Worm (Caenorhabditis elegans) whole organism, L4 larva: ENCODE data around the gene R05C11.2.

Experiments used
- D1046.2 ChIP-seq: fragments of 200-800 bp; sonication (Bioruptor generic); IDR thresholded peaks from 2 replicates; pipeline ENCODE4 v1.3.6; 2022; ENCODE audit warnings: missing genetic modification characterization, missing compliant biosample characterization
- F44E2.7 ChIP-seq: fragments of 200-800 bp; sonication (Bioruptor generic); IDR thresholded peaks from 2 replicates; pipeline ENCODE4 v2.1.2; 2022; ENCODE audit warnings: missing genetic modification characterization, missing compliant biosample characterization
- T26A8.4 ChIP-seq: fragments of 200-800 bp; sonication (Bioruptor generic); IDR thresholded peaks from 2 replicates; pipeline ENCODE4 v1.3.6; 2022; ENCODE audit warnings: missing genetic modification characterization, missing compliant biosample characterization
- Y105C5A.15 ChIP-seq: fragments of 200-800 bp; sonication (Bioruptor generic); IDR thresholded peaks from 2 replicates; pipeline ENCODE4 v1.3.6; 2022; ENCODE audit warnings: missing genetic modification characterization, missing compliant biosample characterization
- Y75B8A.6 ChIP-seq: fragments of 200-800 bp; sonication (Bioruptor generic); IDR thresholded peaks from 2 replicates; pipeline ENCODE4 v1.3.6; 2022; ENCODE audit warnings: missing genetic modification reagents, missing genetic modification characterization, missing compliant biosample characterization
- aha-1 ChIP-seq: fragments of 150-350 bp; peaks from one replicate; lab custom pipeline; 2014; ENCODE audit warnings: missing biosample characterization, missing genetic modification characterization
- aly-2 ChIP-seq: sonication (generic microtip); optimal IDR thresholded peaks from 2 replicates; lab custom pipeline; 2018; ENCODE audit warnings: missing biosample characterization, missing genetic modification characterization
- arid-1 ChIP-seq: fragments of 200-800 bp; sonication (Bioruptor generic); conservative IDR thresholded peaks from 2 replicates; pipeline ENCODE4 v1.3.6; 2022; ENCODE audit warnings: missing genetic modification reagents, missing genetic modification characterization, missing compliant biosample characterization
- ceh-20 ChIP-seq: fragments of 200-800 bp; sonication (Bioruptor generic); IDR thresholded peaks from 2 replicates; pipeline ENCODE4 v1.3.6; 2022; ENCODE audit warnings: missing genetic modification reagents, missing genetic modification characterization, missing compliant biosample characterization
- ces-1 ChIP-seq: fragments of 150-350 bp; sonication (generic microtip); optimal IDR thresholded peaks from 4 replicates; lab custom pipeline; 2014; ENCODE audit warnings: missing biosample characterization, missing genetic modification reagents, missing genetic modification characterization
- daf-12 ChIP-seq: fragments of 150-350 bp; optimal IDR thresholded peaks from 2 replicates; lab custom pipeline; 2014; ENCODE audit warnings: missing biosample characterization, missing genetic modification reagents, missing genetic modification characterization
- daf-19 ChIP-seq: fragments of 200-800 bp; sonication (Bioruptor generic); conservative IDR thresholded peaks from 2 replicates; pipeline ENCODE4 v1.3.6; 2022; ENCODE audit warnings: missing genetic modification characterization, missing compliant biosample characterization
- daf-8 ChIP-seq: fragments of 200-800 bp; sonication (Bioruptor generic); IDR thresholded peaks from 2 replicates; pipeline ENCODE4 v1.3.6; 2022; ENCODE audit warnings: missing genetic modification characterization, missing compliant biosample characterization
- dmd-9 ChIP-seq: fragments of 200-800 bp; sonication (Bioruptor generic); IDR thresholded peaks from 2 replicates; pipeline ENCODE4 v1.3.6; 2022; ENCODE audit warnings: missing genetic modification reagents, missing genetic modification characterization, missing compliant biosample characterization
- duxl-1 ChIP-seq: sonication (generic microtip); optimal IDR thresholded peaks from 2 replicates; lab custom pipeline; 2016; ENCODE audit warnings: mild to moderate bottlenecking, missing genetic modification characterization, moderate library complexity, missing compliant biosample characterization; ENCODE audit not compliant: poor library complexity
- egl-27 ChIP-seq: sonication (generic microtip); optimal IDR thresholded peaks from 3 replicates; lab custom pipeline; 2017; ENCODE audit warnings: missing biosample characterization, missing genetic modification reagents, missing genetic modification characterization
- fkh-10 ChIP-seq: fragments of 150-350 bp; optimal IDR thresholded peaks from 2 replicates; lab custom pipeline; 2014; ENCODE audit warnings: missing biosample characterization, missing genetic modification reagents, missing genetic modification characterization
- gei-8 ChIP-seq: fragments of 200-800 bp; sonication (Bioruptor generic); optimal IDR thresholded peaks from 2 replicates; lab custom pipeline; 2018; ENCODE audit warnings: mild to moderate bottlenecking, missing genetic modification characterization, missing compliant biosample characterization
- hif-1 ChIP-seq, 2 experiments: sonication (generic microtip); optimal IDR thresholded peaks; 2 replicates each; lab custom pipeline; 2016 to 2017; ENCODE audit warnings: missing compliant biosample characterization in 2 of 2, missing genetic modification characterization in 2 of 2, missing genetic modification reagents in 2 of 2, missing genotype in 2 of 2, mild to moderate bottlenecking in 1 of 2
- hlh-11 ChIP-seq: fragments of 200-800 bp; sonication (Bioruptor generic); optimal IDR thresholded peaks from 2 replicates; lab custom pipeline; 2018; ENCODE audit warnings: mild to moderate bottlenecking, missing genetic modification characterization, missing compliant biosample characterization
- hmg-1.1 ChIP-seq: fragments of 200-800 bp; sonication (Bioruptor generic); IDR thresholded peaks from 2 replicates; pipeline ENCODE4 v1.3.6; 2022; ENCODE audit warnings: missing genetic modification reagents, missing genetic modification characterization, missing compliant biosample characterization
- lim-7 ChIP-seq: fragments of 200-800 bp; sonication (Bioruptor generic); IDR thresholded peaks from 2 replicates; pipeline ENCODE4 v1.3.6; 2022; ENCODE audit warnings: missing genetic modification characterization, missing compliant biosample characterization
- lsy-2 ChIP-seq, 2 experiments: fragments of 150-350 bp in 1 of 2; sonication (generic microtip) in 1 of 2; optimal IDR thresholded peaks; 2 replicates each; lab custom pipeline; 2014 to 2017; ENCODE audit warnings: missing biosample characterization in 2 of 2, missing genetic modification characterization in 2 of 2
- madf-5 ChIP-seq, 2 experiments: fragments of 200-800 bp; sonication (Bioruptor generic); IDR thresholded peaks; 2 replicates each; pipeline ENCODE4 v1.3.6; 2022; ENCODE audit warnings: missing compliant biosample characterization in 2 of 2, missing genetic modification characterization in 2 of 2
- mdl-1 ChIP-seq, 2 experiments: fragments of 150-350 bp in 1 of 2; sonication (generic microtip) in 1 of 2; optimal IDR thresholded peaks; 2 replicates each; lab custom pipeline; 2014 to 2017; ENCODE audit warnings: missing biosample characterization in 2 of 2, missing genetic modification characterization in 2 of 2
- mep-1 ChIP-seq: fragments of 150-350 bp; sonication (generic microtip); optimal IDR thresholded peaks from 3 replicates; lab custom pipeline; 2014; ENCODE audit warnings: missing biosample characterization, missing genetic modification characterization
- mxl-3 ChIP-seq: fragments of 200-800 bp; sonication (Bioruptor generic); optimal IDR thresholded peaks from 2 replicates; lab custom pipeline; 2018; ENCODE audit warnings: mild to moderate bottlenecking, missing genetic modification characterization, missing compliant biosample characterization
- nhr-11 ChIP-seq: fragments of 150-350 bp; optimal IDR thresholded peaks from 2 replicates; lab custom pipeline; 2014; ENCODE audit warnings: missing biosample characterization, missing genetic modification characterization
- nhr-237 ChIP-seq: sonication (generic microtip); optimal IDR thresholded peaks from 2 replicates; lab custom pipeline; 2017; ENCODE audit warnings: missing biosample characterization, missing genetic modification characterization
- nhr-28 ChIP-seq: fragments of 150-350 bp; optimal IDR thresholded peaks from 2 replicates; lab custom pipeline; 2014; ENCODE audit warnings: missing biosample characterization, missing genetic modification characterization
- nhr-41 ChIP-seq: fragments of 200-800 bp; sonication (Bioruptor generic); IDR thresholded peaks from 2 replicates; pipeline ENCODE4 v1.3.6; 2022; ENCODE audit warnings: missing genetic modification reagents, missing genetic modification characterization, missing compliant biosample characterization
- nhr-42 ChIP-seq: fragments of 200-800 bp; sonication (Bioruptor generic); IDR thresholded peaks from 2 replicates; pipeline ENCODE4 v1.3.6; 2022; ENCODE audit warnings: missing genetic modification characterization, missing compliant biosample characterization
- nhr-48 ChIP-seq: sonication (generic microtip); optimal IDR thresholded peaks from 2 replicates; lab custom pipeline; 2016; ENCODE audit warnings: mild to moderate bottlenecking, missing genetic modification characterization, missing compliant biosample characterization
- nhr-6 ChIP-seq: fragments of 150-350 bp; optimal IDR thresholded peaks from 2 replicates; lab custom pipeline; 2014; ENCODE audit warnings: missing biosample characterization, missing genetic modification characterization
- nhr-76 ChIP-seq: fragments of 150-350 bp; optimal IDR thresholded peaks from 2 replicates; lab custom pipeline; 2014; ENCODE audit warnings: missing biosample characterization, missing genetic modification characterization
- nhr-77 ChIP-seq: fragments of 150-350 bp; optimal IDR thresholded peaks from 2 replicates; lab custom pipeline; 2014; ENCODE audit warnings: missing biosample characterization, missing genetic modification characterization
- pha-4 ChIP-seq, 2 experiments: fragments of 150-350 bp in 1 of 2; fragments of 200-800 bp in 1 of 2; sonication (Bioruptor generic) in 1 of 2; IDR thresholded peaks in 1 of 2; optimal IDR thresholded peaks in 1 of 2; 2 replicates each; pipeline versions ENCODE4 v1.3.6 to Lab custom; 2014 to 2022; ENCODE audit warnings: missing genetic modification characterization in 2 of 2, missing genetic modification reagents in 2 of 2, missing biosample characterization in 1 of 2, missing compliant biosample characterization in 1 of 2
- php-3 ChIP-seq: fragments of 200-800 bp; sonication (Bioruptor generic); IDR thresholded peaks from 2 replicates; pipeline ENCODE4 v1.3.6; 2022; ENCODE audit warnings: missing genetic modification reagents, missing genetic modification characterization, missing compliant biosample characterization
- rbr-2 ChIP-seq: sonication (generic microtip); optimal IDR thresholded peaks from 2 replicates; lab custom pipeline; 2016; ENCODE audit warnings: missing genotype, missing genetic modification characterization, missing compliant biosample characterization
- saeg-2 ChIP-seq: fragments of 200-800 bp; sonication (Bioruptor generic); IDR thresholded peaks from 2 replicates; pipeline ENCODE4 v1.3.6; 2022; ENCODE audit warnings: missing genetic modification reagents, missing genetic modification characterization, missing compliant biosample characterization
- sdz-12 ChIP-seq: fragments of 200-800 bp; sonication (Bioruptor generic); optimal IDR thresholded peaks from 2 replicates; lab custom pipeline; 2018; ENCODE audit warnings: mild to moderate bottlenecking, missing genetic modification characterization, missing compliant biosample characterization
- snpc-1.2 ChIP-seq: fragments of 200-800 bp; sonication (Bioruptor generic); IDR thresholded peaks from 2 replicates; pipeline ENCODE4 v1.3.6; 2022; ENCODE audit warnings: missing genetic modification reagents, missing genetic modification characterization, missing compliant biosample characterization
- snpc-4 ChIP-seq: fragments of 150-350 bp; optimal IDR thresholded peaks from 2 replicates; lab custom pipeline; 2014; ENCODE audit warnings: missing biosample characterization, missing genetic modification characterization
- spr-1 ChIP-seq: sonication (generic microtip); optimal IDR thresholded peaks from 2 replicates; lab custom pipeline; 2016; ENCODE audit warnings: mild to moderate bottlenecking, missing genetic modification characterization, missing compliant biosample characterization
- spr-3 ChIP-seq: fragments of 200-800 bp; sonication (Bioruptor generic); optimal IDR thresholded peaks from 2 replicates; lab custom pipeline; 2018; ENCODE audit warnings: mild to moderate bottlenecking, missing genetic modification characterization, missing compliant biosample characterization
- tag-97 ChIP-seq: fragments of 200-800 bp; sonication (Bioruptor generic); IDR thresholded peaks from 2 replicates; pipeline ENCODE4 v1.3.6; 2022; ENCODE audit warnings: missing genetic modification characterization, missing compliant biosample characterization
- tra-1 ChIP-seq: fragments of 200-800 bp; sonication (Bioruptor generic); IDR thresholded peaks from 2 replicates; pipeline ENCODE4 v1.3.6; 2022; ENCODE audit warnings: missing genetic modification reagents, missing genetic modification characterization, missing compliant biosample characterization
- vab-7 ChIP-seq: fragments of 200-800 bp; sonication (Bioruptor generic); IDR thresholded peaks from 2 replicates; pipeline ENCODE4 v1.3.6; 2022; ENCODE audit warnings: missing genetic modification reagents, missing genetic modification characterization, missing compliant biosample characterization
- zfp-2 ChIP-seq: sonication (generic microtip); optimal IDR thresholded peaks from 2 replicates; lab custom pipeline; 2016; ENCODE audit warnings: mild to moderate bottlenecking, missing genetic modification characterization, missing compliant biosample characterization
- zfp-3 ChIP-seq: fragments of 200-800 bp; sonication (Bioruptor generic); conservative IDR thresholded peaks from 2 replicates; pipeline ENCODE4 v1.3.6; 2022; ENCODE audit warnings: missing genetic modification reagents, missing genetic modification characterization, missing compliant biosample characterization
- zip-11 ChIP-seq: fragments of 200-800 bp; sonication (Bioruptor generic); IDR thresholded peaks from 2 replicates; pipeline ENCODE4 v1.3.6; 2022; ENCODE audit warnings: missing genetic modification characterization, missing compliant biosample characterization
- ztf-7 ChIP-seq: fragments of 150-350 bp; optimal IDR thresholded peaks from 2 replicates; lab custom pipeline; 2014; ENCODE audit warnings: missing biosample characterization, missing genetic modification characterization

The R05C11.2 gene

DNA sequence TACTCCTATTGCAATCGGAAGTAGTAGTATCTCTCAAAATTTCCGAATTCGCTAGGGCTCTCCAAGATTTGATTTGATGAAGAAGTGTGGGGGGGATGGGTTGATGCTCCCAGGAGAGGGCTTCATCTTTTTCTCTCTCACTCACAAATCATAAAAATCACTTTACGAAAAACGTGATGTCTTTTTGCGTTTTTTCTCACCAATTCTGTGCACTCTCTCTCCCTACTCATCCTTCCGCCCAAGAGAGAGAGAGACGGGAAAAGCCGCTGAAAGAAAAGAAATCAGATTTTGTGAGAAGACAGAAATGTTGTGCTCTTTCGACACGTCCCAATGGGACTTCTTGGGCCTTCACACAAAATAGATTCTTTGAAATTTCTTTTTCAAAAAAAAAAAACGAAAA lies 5.3 kb downstream of the R05C11.2 start (continued):
- TF ChIP-seq mxl-3 (GFP tag; lab: Kevin White, UChicago) (no peak), nhr-6 (tag; lab: Kevin White, UChicago) (no peak), nhr-28 (no peak), spr-1 (tag; lab: Kevin White, UChicago) (no peak), snpc-1.2 (GFP tag; lab: Robert Waterston, UW) (no peak), gei-8 (GFP tag; lab: Kevin White, UChicago) (no peak), sdz-12 (no peak), egl-27 (tag; lab: Kevin White, UChicago) (no peak), zfp-3 (GFP tag; lab: Robert Waterston, UW) (no peak), mdl-1 (tag; optimal IDR thresholded peaks at IDR 0.05; lab: Kevin White, UChicago) (peak in 1 of 2 experiments; percentile 11), nhr-237 (tag; lab: Kevin White, UChicago) (no peak), mep-1 (tag; lab: Kevin White, UChicago) (peak; percentile 23), aha-1 (peak; percentile 21), nhr-11 (tag; lab: Kevin White, UChicago) (peak; percentile 1), tra-1 (GFP tag; lab: Robert Waterston, UW) (no peak), fkh-10 (GFP tag; lab: Kevin White, UChicago) (peak; percentile 55), nhr-41 (GFP tag; lab: Robert Waterston, UW) (no peak), daf-12 (no peak), T26A8.4 (GFP tag; lab: Robert Waterston, UW) (no peak), lsy-2 (tag; optimal IDR thresholded peaks at IDR 0.05; lab: Kevin White, UChicago) (peak in 1 of 2 experiments; percentile 41), zfp-2 (no peak), daf-19 (no peak), Y105C5A.15 (GFP tag; lab: Robert Waterston, UW) (no peak), aly-2 (tag; lab: Kevin White, UChicago) (no peak), Y75B8A.6 (GFP tag; lab: Robert Waterston, UW) (no peak), nhr-77 (tag; lab: Kevin White, UChicago) (no peak), rbr-2 (tag; lab: Kevin White, UChicago) (no peak), hmg-1.1 (GFP tag; lab: Robert Waterston, UW) (0 out of 2 replicates have a peak, but pooled peaks have one; percentile 39), pha-4 (GFP tag; IDR thresholded peaks at IDR 0.05; lab: Robert Waterston, UW) (no peak), pha-4 (tag; optimal IDR thresholded peaks at IDR 0.05; lab: Kevin White, UChicago) (no peak), spr-3 (GFP tag; lab: Kevin White, UChicago) (no peak), hif-1 (tag; optimal IDR thresholded peaks at IDR 0.05; lab: Kevin White, UChicago) (no peak), php-3 (no peak), zip-11 (GFP tag; lab: Robert Waterston, UW) (no peak), duxl-1 (tag; lab: Kevin White, UChicago) (no peak), nhr-48 (tag; lab: Kevin White, UChicago) (no peak), nhr-42 (GFP tag; lab: Robert Waterston, UW) (no peak), ceh-20 (peak; percentile 44; the same call in 1 of the 2 replicates), hlh-11 (tag; lab: Kevin White, UChicago) (peak; percentile 14), arid-1 (GFP tag; lab: Robert Waterston, UW) (no peak), daf-8 (GFP tag; lab: Robert Waterston, UW) (no peak), ztf-7 (tag; lab: Kevin White, UChicago) (no peak), lim-7 (GFP tag; lab: Robert Waterston, UW) (no peak), dmd-9 (no peak), nhr-76 (no peak), snpc-4 (tag; lab: Kevin White, UChicago) (no peak), ces-1 (GFP tag; lab: Kevin White, UChicago) (peak; percentile 65), madf-5 (GFP tag; IDR thresholded peaks at IDR 0.05; lab: Robert Waterston, UW) (no peak), F44E2.7 (GFP tag; lab: Robert Waterston, UW) (no peak), tag-97 (GFP tag; lab: Robert Waterston, UW) (no peak), saeg-2 (GFP tag; lab: Robert Waterston, UW) (no peak), vab-7 (GFP tag; lab: Robert Waterston, UW) (no peak), D1046.2 (no peak)
